Worm (Caenorhabditis elegans): ENCODE results near the gene F26D2.15.
A peak's percentile ranks its signal among the peaks of the same experiment; 100 is the strongest.

Gene F26D2.15

ce11 chrV:16395131-16395530 lies 42.5 kb upstream of the F26D2.15 start, which contains the start of gene F13A7.11 (continued):
- TF ChIP-seq egl-27 (tag; optimal IDR thresholded peaks at IDR 0.05) (no peak), unc-30 (tag; optimal IDR thresholded peaks at IDR 0.05) (no peak), nhr-47 (tag; optimal IDR thresholded peaks at IDR 0.05) (peak; percentile 17), Y116A8C.19 (tag; optimal IDR thresholded peaks at IDR 0.05; ENCODE audit: borderline replicate concordance) (no peak), ztf-11 (tag; optimal IDR thresholded peaks at IDR 0.05) (no peak), ets-5 (GFP tag; IDR thresholded peaks at IDR 0.05) (no peak), sptf-1 (tag; optimal IDR thresholded peaks at IDR 0.05) (no peak), mef-2 (tag; optimal IDR thresholded peaks at IDR 0.05) (no peak), ceh-82 (tag; optimal IDR thresholded peaks at IDR 0.05) (peak in 1 of 3 experiments; percentile 16), ceh-88 (GFP tag; IDR thresholded peaks at IDR 0.05) (no peak)

- TF ChIP-seq ztf-11 (tag; optimal IDR thresholded peaks at IDR 0.05) (no peak), efl-1 (optimal IDR thresholded peaks at IDR 0.05) (no peak), efl-1 (GFP tag; optimal IDR thresholded peaks at IDR 0.05 in 1 of 2) (no peak), pax-3 (tag; optimal IDR thresholded peaks at IDR 0.05) (no peak), unc-98 (GFP tag; IDR thresholded peaks at IDR 0.05) (no peak), nhr-76 (tag; optimal IDR thresholded peaks at IDR 0.05) (no peak), C34B4.2 (tag; optimal IDR thresholded peaks at IDR 0.05) (no peak), ces-1 (GFP tag; optimal IDR thresholded peaks at IDR 0.05) (no peak), aly-2 (tag; optimal IDR thresholded peaks at IDR 0.05) (no peak), nhr-47 (tag; optimal IDR thresholded peaks at IDR 0.05) (no peak), grh-1 (GFP tag; IDR thresholded peaks at IDR 0.05) (no peak), C04F5.9 (tag; optimal IDR thresholded peaks at IDR 0.05) (no peak)
Observed at ce11 chrV:16395739-16396138, 41.9 kb upstream of the F26D2.15 start, which contains the start of gene F13A7.12. Gene F13A7.12, plus strand, starts transcription at chrV:16396039.

ce11 chrV:16399388-16399787 lies 38.3 kb upstream of the F26D2.15 start, which contains the start of gene sre-36:
Gene sre-36, plus strand, starts transcription at chrV:16399688.
- no peak for TF ChIP-seq lin-13 (GFP tag; optimal IDR thresholded peaks at IDR 0.05)
- TF ChIP-seq lin-39 (tag; optimal IDR thresholded peaks at IDR 0.05) = no peak

- TF ChIP-seq snu-23 (GFP tag; optimal IDR thresholded peaks at IDR 0.05) = peak; percentile 90
- TF ChIP-seq irx-1 (tag; optimal IDR thresholded peaks at IDR 0.05) = peak; percentile 96
- peak; percentile 94 for TF ChIP-seq pax-3 (tag; optimal IDR thresholded peaks at IDR 0.05)
- peak; percentile 89 for TF ChIP-seq swsn-7 (tag; optimal IDR thresholded peaks at IDR 0.05)
- peak; percentile 79 for TF ChIP-seq mep-1 (tag; optimal IDR thresholded peaks at IDR 0.05)
- peak; percentile 85 for TF ChIP-seq skn-1 (tag; optimal IDR thresholded peaks at IDR 0.05)
- peak; percentile 97 for TF ChIP-seq nhr-90 (tag; optimal IDR thresholded peaks at IDR 0.05; ENCODE audit: poor library complexity)
- TF ChIP-seq lin-15B (tag; optimal IDR thresholded peaks at IDR 0.05) = peak; percentile 64
- TF ChIP-seq nhr-28 (tag; optimal IDR thresholded peaks at IDR 0.05) = no peak
- no peak for TF ChIP-seq egl-27 (tag; optimal IDR thresholded peaks at IDR 0.05)
- no peak for TF ChIP-seq ces-1 (GFP tag; optimal IDR thresholded peaks at IDR 0.05)
- TF ChIP-seq nhr-237 (tag; optimal IDR thresholded peaks at IDR 0.05) = no peak
- TF ChIP-seq lin-35 (GFP tag; optimal IDR thresholded peaks at IDR 0.05) = peak; percentile 96 to 97
- TF ChIP-seq fkh-8 (tag; optimal IDR thresholded peaks at IDR 0.05) = peak; percentile 77
- TF ChIP-seq mab-9 (GFP tag; IDR thresholded peaks at IDR 0.05) = peak; percentile 94
- TF ChIP-seq elt-2 (tag; optimal IDR thresholded peaks at IDR 0.05) = peak; percentile 81
- TF ChIP-seq fos-1 (tag; optimal IDR thresholded peaks at IDR 0.05) = no peak
- TF ChIP-seq lin-13 (GFP tag; optimal IDR thresholded peaks at IDR 0.05) = peak; percentile 66
- peak; percentile 92 for TF ChIP-seq nhr-20 (tag; optimal IDR thresholded peaks at IDR 0.05)
- peak; percentile 68 to 81 (median 70) for TF ChIP-seq ceh-82 (tag; optimal IDR thresholded peaks at IDR 0.05)
- TF ChIP-seq tbx-2 (tag; optimal IDR thresholded peaks at IDR 0.05) = peak; percentile 96
- no peak for TF ChIP-seq pqm-1 (tag; optimal IDR thresholded peaks at IDR 0.05)
- TF ChIP-seq sup-37 (GFP tag; optimal IDR thresholded peaks at IDR 0.05) = peak; percentile 85
- no peak for TF ChIP-seq alr-1 (tag; optimal IDR thresholded peaks at IDR 0.05; ENCODE audit: borderline replicate concordance)
- peak; percentile 95 for TF ChIP-seq nhr-71 (tag; optimal IDR thresholded peaks at IDR 0.05)
- no peak for TF ChIP-seq aha-1 (tag; optimal IDR thresholded peaks at IDR 0.05)
- peak; percentile 94 for TF ChIP-seq egl-13 (tag; optimal IDR thresholded peaks at IDR 0.05)
- no peak for TF ChIP-seq pag-3 (tag; optimal IDR thresholded peaks at IDR 0.05; ENCODE audit: borderline replicate concordance, insufficient read depth)
- peak; percentile 95 for TF ChIP-seq ceh-90 (tag; optimal IDR thresholded peaks at IDR 0.05)
- no peak for TF ChIP-seq zag-1 (tag; optimal IDR thresholded peaks at IDR 0.05)
- peak; percentile 82 for TF ChIP-seq lin-14 (GFP tag; optimal IDR thresholded peaks at IDR 0.05)
Observed at ce11 chrV:16401519-16401918, 36.1 kb upstream of the F26D2.15 start, which contains the start of gene F13A7.14. Gene F13A7.14, plus strand, starts transcription at chrV:16401891.
